Fruit fly (Drosophila melanogaster) whole organism, prepupa: ENCODE data around the gene CG5561.

Experiments
- Blimp-1 ChIP-seq: fragments of 200-800 bp; sonication (Bioruptor generic); optimal IDR thresholded peaks from 3 replicates; lab custom pipeline; 2017; ENCODE audit warnings: missing biosample characterization, missing genetic modification characterization, mild to moderate bottlenecking, moderate library complexity, missing genetic modification reagents
- CG10631 ChIP-seq: fragments of 200-800 bp; sonication (Bioruptor generic); optimal IDR thresholded peaks from 2 replicates; lab custom pipeline; 2016; ENCODE audit warnings: missing biosample characterization, missing genetic modification characterization
- CG11762 ChIP-seq: fragments of 200-800 bp; sonication (Bioruptor generic); optimal IDR thresholded peaks from 3 replicates; lab custom pipeline; 2016; ENCODE audit warnings: missing biosample characterization, missing genetic modification characterization; ENCODE audit not compliant: insufficient read depth
- CG11902 ChIP-seq: fragments of 200-800 bp; sonication (Bioruptor generic); optimal IDR thresholded peaks from 3 replicates; lab custom pipeline; 2016; ENCODE audit warnings: missing biosample characterization, missing genetic modification characterization
- CG15336 ChIP-seq: fragments of 200-800 bp; sonication (Bioruptor generic); IDR thresholded peaks from 2 replicates; pipeline ENCODE4 v1.3.6; 2022; ENCODE audit warnings: missing biosample characterization, missing genetic modification characterization
- CG1621 ChIP-seq: fragments of 200-800 bp; sonication (Bioruptor generic); optimal IDR thresholded peaks from 3 replicates; lab custom pipeline; 2018; ENCODE audit warnings: missing biosample characterization, mild to moderate bottlenecking, missing genetic modification characterization
- CG34406 ChIP-seq: fragments of 200-800 bp; sonication (Bioruptor generic); optimal IDR thresholded peaks from 3 replicates; lab custom pipeline; 2016; ENCODE audit warnings: missing biosample characterization, missing genetic modification characterization
- CG6163 ChIP-seq: fragments of 200-800 bp; sonication (Bioruptor generic); IDR thresholded peaks from 3 replicates; pipeline ENCODE4 v1.3.6; 2022; ENCODE audit warnings: missing biosample characterization, missing genetic modification characterization
- CG6792 ChIP-seq: fragments of 200-800 bp; sonication (Bioruptor generic); optimal IDR thresholded peaks from 3 replicates; lab custom pipeline; 2016; ENCODE audit warnings: missing biosample characterization, missing genetic modification characterization
- CG6854 ChIP-seq: fragments of 200-800 bp; sonication (Bioruptor generic); optimal IDR thresholded peaks from 2 replicates; lab custom pipeline; 2017; ENCODE audit warnings: missing biosample characterization, mild to moderate bottlenecking, missing genetic modification characterization
- CG7368 ChIP-seq: fragments of 200-800 bp; sonication (Bioruptor generic); optimal IDR thresholded peaks from 3 replicates; lab custom pipeline; 2016; ENCODE audit warnings: missing biosample characterization, missing genetic modification characterization
- CG8119 ChIP-seq: fragments of 200-800 bp; sonication (Bioruptor generic); IDR thresholded peaks from 3 replicates; pipeline ENCODE4 v1.3.6; 2022; ENCODE audit warnings: missing biosample characterization, missing genetic modification characterization
- CG8319 ChIP-seq: fragments of 200-800 bp; sonication (Bioruptor generic); optimal IDR thresholded peaks from 3 replicates; lab custom pipeline; 2016; ENCODE audit warnings: missing biosample characterization, missing genetic modification characterization
- CG8632 ChIP-seq: fragments of 200-800 bp; sonication (Bioruptor generic); optimal IDR thresholded peaks from 3 replicates; lab custom pipeline; 2016; ENCODE audit warnings: missing biosample characterization, missing genetic modification characterization
- Ets96B ChIP-seq: fragments of 200-800 bp; optimal IDR thresholded peaks from 2 replicates; lab custom pipeline; 2019; ENCODE audit warnings: missing biosample characterization, mild to moderate bottlenecking, missing genetic modification characterization, moderate library complexity
- Hr4 ChIP-seq: fragments of 200-800 bp; sonication (Bioruptor generic); optimal IDR thresholded peaks from 3 replicates; lab custom pipeline; 2016; ENCODE audit warnings: missing biosample characterization, missing genetic modification characterization
- Smox ChIP-seq: fragments of 200-800 bp; sonication (Bioruptor generic); optimal IDR thresholded peaks from 3 replicates; lab custom pipeline; 2016; ENCODE audit warnings: missing biosample characterization, missing genetic modification characterization
- fkh ChIP-seq: fragments of 200-800 bp; sonication (Bioruptor generic); optimal IDR thresholded peaks from 3 replicates; lab custom pipeline; 2017; ENCODE audit warnings: missing biosample characterization, mild to moderate bottlenecking, missing genetic modification characterization, moderate library complexity
- net ChIP-seq: fragments of 200-800 bp; sonication (Bioruptor generic); optimal IDR thresholded peaks from 3 replicates; lab custom pipeline; 2016; ENCODE audit warnings: missing biosample characterization, missing genetic modification characterization
- pdm3 ChIP-seq: fragments of 200-800 bp; sonication (Bioruptor generic); optimal IDR thresholded peaks from 3 replicates; lab custom pipeline; 2016; ENCODE audit warnings: missing biosample characterization, missing genetic modification characterization
- spab ChIP-seq: fragments of 200-800 bp; sonication (Bioruptor generic); optimal IDR thresholded peaks from 2 replicates; lab custom pipeline; 2017; ENCODE audit warnings: missing biosample characterization, mild to moderate bottlenecking, missing genetic modification characterization, missing genetic modification reagents
- svp ChIP-seq: fragments of 200-800 bp; sonication (Bioruptor generic); peaks from one replicate; lab custom pipeline; 2016; ENCODE audit warnings: missing biosample characterization, missing genetic modification characterization

The CG5561 gene

dm6 chr2L:1312321-1312720 is 41.6 kb downstream of the CG5561 start (continued):
- TF ChIP-seq CG1621 (tag; lab: Kevin White, UChicago) (peak; percentile 27), CG6792 (GFP tag; lab: Kevin White, UChicago) (peak; percentile 19), Hr4 (GFP tag; lab: Kevin White, UChicago) (peak; percentile 36), fkh (GFP tag; lab: Kevin White, UChicago) (no peak), CG8632 (GFP tag; lab: Kevin White, UChicago) (peak; percentile 24), spab (GFP tag; lab: Kevin White, UChicago) (peak; percentile 21), Smox (GFP tag; lab: Kevin White, UChicago) (peak; percentile 21), CG8119 (GFP tag; lab: Robert Waterston, UW) (peak; percentile 42; the same call in 1 of the 3 replicates), CG6854 (no peak), CG8319 (GFP tag; lab: Kevin White, UChicago) (no peak), Ets96B (tag; lab: Kevin White, UChicago) (peak; percentile 62), CG15336 (GFP tag; lab: Robert Waterston, UW) (0 out of 2 replicates have a peak, but pooled peaks have one; percentile 34), CG10631 (GFP tag; lab: Kevin White, UChicago) (peak; percentile 59), svp (GFP tag; lab: Kevin White, UChicago) (peak; percentile 64), CG6163 (GFP tag; lab: Robert Waterston, UW) (peak; percentile 65), CG7368 (GFP tag; lab: Kevin White, UChicago) (no peak), CG11762 (GFP tag; lab: Kevin White, UChicago) (no peak), CG34406 (GFP tag; lab: Kevin White, UChicago) (peak; percentile 16), Blimp-1 (GFP tag; lab: Kevin White, UChicago) (no peak), net (no peak), pdm3 (GFP tag; lab: Kevin White, UChicago) (peak; percentile 36), CG11902 (GFP tag; lab: Kevin White, UChicago) (peak; percentile 11)
- TF ChIP-seq, all 60 proteins: peak for 41
